Fruit fly (Drosophila melanogaster) Kc167 (cell line): ENCODE data around the gene Gs1.

Experiments
- Myc ChIP-seq: fragments of >200 bp; optimal IDR thresholded peaks from 2 replicates; lab custom pipeline; 2017; ENCODE audit warnings: missing external identifiers
- Sin3A ChIP-seq: fragments of >200 bp; optimal IDR thresholded peaks from 2 replicates; lab custom pipeline; 2018; ENCODE audit warnings: missing external identifiers
- h ChIP-seq: fragments of >200 bp; optimal IDR thresholded peaks from 3 replicates; lab custom pipeline; 2018; ENCODE audit warnings: missing external identifiers
- insv ChIP-seq: fragments of >200 bp; optimal IDR thresholded peaks from 3 replicates; lab custom pipeline; 2018; ENCODE audit warnings: missing external identifiers
- psq ChIP-seq: fragments of >200 bp; optimal IDR thresholded peaks from 2 replicates; lab custom pipeline; 2017; ENCODE audit warnings: missing external identifiers
- ttk ChIP-seq: sonication (Bioruptor generic); optimal IDR thresholded peaks from 2 replicates; lab custom pipeline; 2017; ENCODE audit warnings: missing external identifiers

Gene Gs1

dm6 chr2L:160581-161452 lies 28.9 kb downstream of the Gs1 start:
- TF ChIP-seq psq (lab: Kevin White, UChicago) (no peak), Myc (lab: Kevin White, UChicago) (no peak), ttk (no peak), insv (lab: Kevin White, UChicago) (no peak), Sin3A (lab: Kevin White, UChicago) (no peak), h (lab: Kevin White, UChicago) (no peak)

- no peak for TF ChIP-seq psq (lab: Kevin White, UChicago)
- no peak for TF ChIP-seq Sin3A (lab: Kevin White, UChicago)
- TF ChIP-seq h (lab: Kevin White, UChicago): no peak
- TF ChIP-seq insv (lab: Kevin White, UChicago): no peak
- TF ChIP-seq Myc (lab: Kevin White, UChicago): no peak
- no peak for TF ChIP-seq ttk
These were observed 29.7 kb downstream of the Gs1 start for dm6 chr2L:161453-162175.

dm6 chr2L:162208-162607 lies 30.3 kb downstream of the Gs1 start:
- TF ChIP-seq Sin3A (lab: Kevin White, UChicago): no peak
- TF ChIP-seq psq (lab: Kevin White, UChicago): no peak
- TF ChIP-seq ttk: no peak
- no peak for TF ChIP-seq Myc (lab: Kevin White, UChicago)
- TF ChIP-seq h (lab: Kevin White, UChicago): no peak
- no peak for TF ChIP-seq insv (lab: Kevin White, UChicago)

dm6 chr2L:163229-163628 lies 31.4 kb downstream of the Gs1 start:
- TF ChIP-seq Myc (lab: Kevin White, UChicago): no peak
- TF ChIP-seq insv (lab: Kevin White, UChicago): no peak
- TF ChIP-seq Sin3A (lab: Kevin White, UChicago): no peak
- TF ChIP-seq h (lab: Kevin White, UChicago): no peak
- TF ChIP-seq psq (lab: Kevin White, UChicago): no peak
- no peak for TF ChIP-seq ttk

- no peak for TF ChIP-seq psq (lab: Kevin White, UChicago)
- no peak for TF ChIP-seq ttk
- TF ChIP-seq Sin3A (lab: Kevin White, UChicago): no peak
- no peak for TF ChIP-seq Myc (lab: Kevin White, UChicago)
- TF ChIP-seq insv (lab: Kevin White, UChicago): no peak
- no peak for TF ChIP-seq h (lab: Kevin White, UChicago)
These were observed 33.5 kb downstream of the Gs1 start for dm6 chr2L:165253-165890.

dm6 chr2L:166115-167069 lies 34.5 kb downstream of the Gs1 start:
- TF ChIP-seq Myc (lab: Kevin White, UChicago): no peak
- no peak for TF ChIP-seq h (lab: Kevin White, UChicago)
- no peak for TF ChIP-seq ttk
- no peak for TF ChIP-seq Sin3A (lab: Kevin White, UChicago)
- TF ChIP-seq insv (lab: Kevin White, UChicago): no peak
- TF ChIP-seq psq (lab: Kevin White, UChicago): no peak

- TF ChIP-seq Myc (lab: Kevin White, UChicago): no peak
- no peak for TF ChIP-seq Sin3A (lab: Kevin White, UChicago)
- TF ChIP-seq insv (lab: Kevin White, UChicago): no peak
- TF ChIP-seq psq (lab: Kevin White, UChicago): no peak
- no peak for TF ChIP-seq h (lab: Kevin White, UChicago)
- TF ChIP-seq ttk: no peak
These were observed 36.5 kb downstream of the Gs1 start for dm6 chr2L:168270-168901.

- TF ChIP-seq psq (lab: Kevin White, UChicago): no peak
- TF ChIP-seq Myc (lab: Kevin White, UChicago): no peak
- no peak for TF ChIP-seq insv (lab: Kevin White, UChicago)
- TF ChIP-seq Sin3A (lab: Kevin White, UChicago): no peak
- TF ChIP-seq h (lab: Kevin White, UChicago): no peak
- no peak for TF ChIP-seq ttk
These were observed 38.5 kb downstream of the Gs1 start for dm6 chr2L:170383-170782.

- TF ChIP-seq h (lab: Kevin White, UChicago): no peak
- TF ChIP-seq psq (lab: Kevin White, UChicago): no peak
- TF ChIP-seq ttk: no peak
- TF ChIP-seq Myc (lab: Kevin White, UChicago): no peak
- TF ChIP-seq Sin3A (lab: Kevin White, UChicago): no peak
- TF ChIP-seq insv (lab: Kevin White, UChicago): no peak
These were observed 39.8 kb downstream of the Gs1 start for dm6 chr2L:171499-172250.
